Fruit fly (Drosophila melanogaster) whole organism: Measurements from ENCODE around the gene CG9777.

ENCODE experiments used
- CG8478 ChIP-seq: fragments of >200 bp; optimal IDR thresholded peaks from 2 replicates; lab custom pipeline; 2018; ENCODE audit warnings: inconsistent platforms
- Dll ChIP-seq: fragments of >200 bp; optimal IDR thresholded peaks from 2 replicates; lab custom pipeline; 2017
- pan ChIP-seq: fragments of >200 bp; optimal IDR thresholded peaks from 2 replicates; lab custom pipeline; 2017
- psq ChIP-seq: fragments of >200 bp; optimal IDR thresholded peaks from 2 replicates; lab custom pipeline; 2017
- usp ChIP-seq: fragments of >200 bp; optimal IDR thresholded peaks from 2 replicates; lab custom pipeline; 2017; ENCODE audit warnings: missing biosample characterization, missing genetic modification characterization, mixed read lengths

dm6 chrX:16595411-16595810 lies 36.6 kb downstream of the CG9777 start:
- TF ChIP-seq Dll (lab: Kevin White, UChicago): no peak
- TF ChIP-seq usp: no peak
- TF ChIP-seq pan: no peak
- no peak for TF ChIP-seq psq (lab: Kevin White, UChicago)
- TF ChIP-seq CG8478 (lab: Kevin White, UChicago): no peak
